Fruit fly (Drosophila melanogaster) whole organism, embryonic: ENCODE results near the gene par-6.
A peak's percentile ranks its signal among the peaks of the same experiment; 100 is the strongest.

Experiments
- Antp ChIP-seq: fragments of 200-800 bp; sonication (Bioruptor generic); optimal IDR thresholded peaks from 3 replicates; lab custom pipeline; 2016; ENCODE audit warnings: missing biosample characterization, missing genetic modification characterization
- Atf3 ChIP-seq: fragments of 200-800 bp; sonication (Bioruptor generic); optimal IDR thresholded peaks from 3 replicates; lab custom pipeline; 2016; ENCODE audit warnings: missing biosample characterization, missing genetic modification characterization
- C15 ChIP-seq: fragments of 200-800 bp; sonication (Bioruptor generic); IDR thresholded peaks from 3 replicates; pipeline ENCODE4 v1.3.6; 2022; ENCODE audit warnings: missing biosample characterization, missing genetic modification characterization
- CG10462 ChIP-seq: fragments of 200-800 bp; sonication (Bioruptor generic); optimal IDR thresholded peaks from 2 replicates; lab custom pipeline; 2016; ENCODE audit warnings: missing biosample characterization, missing genetic modification characterization
- CG10543 ChIP-seq: fragments of 200-800 bp; sonication (Bioruptor generic); optimal IDR thresholded peaks from 3 replicates; lab custom pipeline; 2017; ENCODE audit warnings: missing biosample characterization, mild to moderate bottlenecking, missing genetic modification characterization, moderate library complexity
- CG11456 ChIP-seq: fragments of 200-800 bp; sonication (Bioruptor generic); IDR thresholded peaks from 3 replicates; pipeline ENCODE4 v1.3.6; 2022; ENCODE audit warnings: missing biosample characterization, missing genetic modification characterization
- CG12219 ChIP-seq: fragments of 200-800 bp; sonication (Bioruptor generic); optimal IDR thresholded peaks from 3 replicates; lab custom pipeline; 2018; ENCODE audit warnings: missing biosample characterization, mild to moderate bottlenecking, missing genetic modification characterization
- CG13624 ChIP-seq: fragments of 200-800 bp; sonication (Bioruptor generic); optimal IDR thresholded peaks from 2 replicates; lab custom pipeline; 2016; ENCODE audit warnings: missing biosample characterization, missing genetic modification characterization
- CG14014 ChIP-seq: fragments of 200-800 bp; sonication (Bioruptor generic); IDR thresholded peaks from 2 replicates; pipeline ENCODE4 v1.3.6; 2022; ENCODE audit warnings: missing biosample characterization, missing genetic modification characterization
- CG14965 ChIP-seq: fragments of 200-800 bp; sonication (Bioruptor generic); optimal IDR thresholded peaks from 2 replicates; lab custom pipeline; 2016; ENCODE audit warnings: missing biosample characterization, missing genetic modification characterization, borderline replicate concordance
- CG15011 ChIP-seq: fragments of 200-800 bp; sonication (Bioruptor generic); optimal IDR thresholded peaks from 3 replicates; lab custom pipeline; 2018; ENCODE audit warnings: missing biosample characterization, mild to moderate bottlenecking, missing genetic modification characterization
- CG15514 ChIP-seq: fragments of 200-800 bp; sonication (Bioruptor generic); optimal IDR thresholded peaks from 3 replicates; lab custom pipeline; 2017; ENCODE audit warnings: missing biosample characterization, missing genetic modification characterization, mild to moderate bottlenecking, moderate library complexity, missing genetic modification reagents
- CG16779 ChIP-seq: fragments of 200-800 bp; sonication (Bioruptor generic); IDR thresholded peaks from 2 replicates; pipeline ENCODE4 v1.3.6; 2022; ENCODE audit warnings: missing biosample characterization, missing genetic modification characterization
- CG17328 ChIP-seq: fragments of 200-800 bp; sonication (Bioruptor generic); IDR thresholded peaks from 2 replicates; pipeline ENCODE4 v1.3.6; 2022; ENCODE audit warnings: missing biosample characterization, missing genetic modification characterization
- CG18764 ChIP-seq: fragments of 200-800 bp; sonication (Bioruptor generic); optimal IDR thresholded peaks from 3 replicates; lab custom pipeline; 2016; ENCODE audit warnings: missing biosample characterization, missing genetic modification characterization
- CG2116 ChIP-seq: fragments of 200-800 bp; sonication (Bioruptor generic); optimal IDR thresholded peaks from 3 replicates; lab custom pipeline; 2018; ENCODE audit warnings: missing biosample characterization, mild to moderate bottlenecking, missing genetic modification characterization
- CG30403 ChIP-seq: fragments of 200-800 bp; sonication (Bioruptor generic); optimal IDR thresholded peaks from 3 replicates; lab custom pipeline; 2016; ENCODE audit warnings: missing biosample characterization, missing genetic modification characterization
- CG32767 ChIP-seq: fragments of 200-800 bp; sonication (Bioruptor generic); IDR thresholded peaks from 2 replicates; pipeline ENCODE4 v1.3.6; 2022; ENCODE audit warnings: missing biosample characterization, missing genetic modification characterization
- CG33213 ChIP-seq: fragments of 200-800 bp; sonication (Bioruptor generic); optimal IDR thresholded peaks from 3 replicates; lab custom pipeline; 2016; ENCODE audit warnings: missing biosample characterization, missing genetic modification characterization
- CG4360 ChIP-seq: fragments of 200-800 bp; sonication (Bioruptor generic); IDR thresholded peaks from 2 replicates; pipeline ENCODE4 v1.3.6; 2022; ENCODE audit warnings: missing biosample characterization, missing genetic modification characterization
- CG4854 ChIP-seq: fragments of 200-800 bp; sonication (Bioruptor generic); optimal IDR thresholded peaks from 2 replicates; lab custom pipeline; 2016; ENCODE audit warnings: missing biosample characterization, missing genetic modification characterization, inconsistent platforms
- CG7745 ChIP-seq: fragments of 200-800 bp; sonication (Bioruptor generic); optimal IDR thresholded peaks from 2 replicates; lab custom pipeline; 2018; ENCODE audit warnings: missing biosample characterization, mild to moderate bottlenecking, missing genetic modification characterization, moderate library complexity
- CG9609 ChIP-seq: fragments of 200-800 bp; sonication (Bioruptor generic); optimal IDR thresholded peaks from 3 replicates; lab custom pipeline; 2016; ENCODE audit warnings: missing biosample characterization, missing genetic modification characterization
- Doc2 ChIP-seq: fragments of 200-800 bp; sonication (Bioruptor generic); IDR thresholded peaks from 2 replicates; pipeline ENCODE4 v1.3.6; 2022; ENCODE audit warnings: missing biosample characterization, missing genetic modification characterization
- H2.0 ChIP-seq: fragments of 200-800 bp; sonication (Bioruptor generic); IDR thresholded peaks from 2 replicates; pipeline ENCODE4 v1.3.6; 2022; ENCODE audit warnings: missing biosample characterization, missing genetic modification characterization
- HLHmδ ChIP-seq: fragments of 200-800 bp; sonication (Bioruptor generic); optimal IDR thresholded peaks from 2 replicates; lab custom pipeline; 2018; ENCODE audit warnings: missing biosample characterization, mild to moderate bottlenecking, missing genetic modification characterization, moderate library complexity
- Hmx ChIP-seq: fragments of 200-800 bp; sonication (Bioruptor generic); optimal IDR thresholded peaks from 2 replicates; lab custom pipeline; 2016; ENCODE audit warnings: missing biosample characterization, missing genetic modification characterization
- Hr39 ChIP-seq: fragments of >200 bp; optimal IDR thresholded peaks from 2 replicates; lab custom pipeline; 2017
- Hr51 ChIP-seq, 2 experiments: fragments of 200-800 bp; sonication (Bioruptor generic); optimal IDR thresholded peaks; 2 replicates in 1 of 2; 3 replicates in 1 of 2; lab custom pipeline; 2016 to 2018; ENCODE audit warnings: missing biosample characterization in 2 of 2, missing genetic modification characterization in 2 of 2, mild to moderate bottlenecking in 1 of 2, moderate library complexity in 1 of 2
- Kr ChIP-seq: fragments of 200-800 bp; sonication (Bioruptor generic); optimal IDR thresholded peaks from 2 replicates; lab custom pipeline; 2017; ENCODE audit warnings: missing biosample characterization, mild to moderate bottlenecking, missing genetic modification characterization
- MESR4 ChIP-seq: fragments of 200-800 bp; sonication (Bioruptor generic); optimal IDR thresholded peaks from 2 replicates; lab custom pipeline; 2018; ENCODE audit warnings: missing biosample characterization, mild to moderate bottlenecking, missing genetic modification characterization, moderate library complexity
- Meics ChIP-seq: fragments of 200-800 bp; sonication (Bioruptor generic); optimal IDR thresholded peaks from 2 replicates; lab custom pipeline; 2017; ENCODE audit warnings: missing biosample characterization, mild to moderate bottlenecking, missing genetic modification characterization
- Nf-YC ChIP-seq: fragments of 200-800 bp; optimal IDR thresholded peaks from 3 replicates; lab custom pipeline; 2019; ENCODE audit warnings: missing biosample characterization, mild to moderate bottlenecking, missing genetic modification characterization, moderate library complexity
- amos ChIP-seq: fragments of 200-800 bp; sonication (Bioruptor generic); IDR thresholded peaks from 2 replicates; pipeline ENCODE4 v1.3.6; 2022; ENCODE audit warnings: missing biosample characterization, missing genetic modification characterization; ENCODE audit not compliant: partially characterized antibody
- cas ChIP-seq: fragments of 200-800 bp; sonication (Bioruptor generic); IDR thresholded peaks from 2 replicates; pipeline ENCODE4 v1.3.6; 2022; ENCODE audit warnings: missing biosample characterization, missing genetic modification characterization
- disco-r ChIP-seq: fragments of 200-800 bp; sonication (Bioruptor generic); optimal IDR thresholded peaks from 2 replicates; lab custom pipeline; 2016; ENCODE audit warnings: missing biosample characterization, missing genetic modification characterization
- fu2 ChIP-seq: fragments of 200-800 bp; sonication (Bioruptor generic); optimal IDR thresholded peaks from 2 replicates; lab custom pipeline; 2016; ENCODE audit warnings: missing biosample characterization, missing genetic modification characterization
- ken ChIP-seq: fragments of 200-800 bp; sonication (Bioruptor generic); IDR thresholded peaks from 3 replicates; pipeline ENCODE4 v1.3.6; 2022; ENCODE audit warnings: missing biosample characterization, missing genetic modification characterization
- lov ChIP-seq, 2 experiments: fragments of 200-800 bp in 1 of 2; fragments of >200 bp in 1 of 2; sonication (Bioruptor generic) in 1 of 2; IDR thresholded peaks in 1 of 2; optimal IDR thresholded peaks in 1 of 2; 2 replicates in 1 of 2; 3 replicates in 1 of 2; pipeline versions ENCODE4 v1.3.6 to Lab custom; 2017 to 2022; ENCODE audit warnings: missing biosample characterization in 1 of 2, missing genetic modification characterization in 1 of 2
- nerfin-1 ChIP-seq: fragments of 200-800 bp; sonication (Bioruptor generic); optimal IDR thresholded peaks from 3 replicates; lab custom pipeline; 2019; ENCODE audit warnings: missing biosample characterization, mild to moderate bottlenecking, missing genetic modification characterization, moderate library complexity
- onecut ChIP-seq: fragments of 200-800 bp; sonication (Bioruptor generic); IDR thresholded peaks from 2 replicates; pipeline ENCODE4 v1.3.6; 2022; ENCODE audit warnings: missing biosample characterization, missing genetic modification characterization
- peb ChIP-seq: fragments of 200-800 bp; sonication (Bioruptor generic); IDR thresholded peaks from 2 replicates; pipeline ENCODE4 v1.3.6; 2022; ENCODE audit warnings: missing biosample characterization, missing genetic modification characterization
- pnt ChIP-seq: fragments of 200-800 bp; sonication (Bioruptor generic); optimal IDR thresholded peaks from 3 replicates; lab custom pipeline; 2016; ENCODE audit warnings: missing biosample characterization, missing genetic modification characterization
- row ChIP-seq: fragments of 200-800 bp; sonication (Bioruptor generic); IDR thresholded peaks from 3 replicates; pipeline ENCODE4 v1.3.6; 2022; ENCODE audit warnings: missing biosample characterization, missing genetic modification characterization
- run ChIP-seq: fragments of 200-800 bp; sonication (Bioruptor generic); optimal IDR thresholded peaks from 3 replicates; lab custom pipeline; 2018; ENCODE audit warnings: missing biosample characterization, mild to moderate bottlenecking, missing genetic modification characterization
- sc ChIP-seq, 3 experiments: fragments of >200 bp in 2 of 3; fragments of 200-800 bp in 1 of 3; sonication (Bioruptor generic) in 1 of 3; optimal IDR thresholded peaks; 2 replicates in 2 of 3; 3 replicates in 1 of 3; lab custom pipeline; 2017; ENCODE audit warnings: mild to moderate bottlenecking in 1 of 3, missing biosample characterization in 1 of 3, missing genetic modification characterization in 1 of 3, missing genetic modification reagents in 1 of 3
- schlank ChIP-seq: fragments of 200-800 bp; sonication (Bioruptor generic); optimal IDR thresholded peaks from 2 replicates; lab custom pipeline; 2018; ENCODE audit warnings: missing biosample characterization, mild to moderate bottlenecking, missing genetic modification characterization
- sima ChIP-seq: fragments of 200-800 bp; sonication (Bioruptor generic); optimal IDR thresholded peaks from 2 replicates; lab custom pipeline; 2016; ENCODE audit warnings: missing biosample characterization, missing genetic modification characterization
- slou ChIP-seq: fragments of 200-800 bp; sonication (Bioruptor generic); optimal IDR thresholded peaks from 3 replicates; lab custom pipeline; 2016; ENCODE audit warnings: missing biosample characterization, missing genetic modification characterization
- slp2 ChIP-seq: fragments of 200-800 bp; sonication (Bioruptor generic); optimal IDR thresholded peaks from 2 replicates; lab custom pipeline; 2016; ENCODE audit warnings: missing biosample characterization, missing genetic modification characterization
- vnd ChIP-seq: fragments of 200-800 bp; sonication (Bioruptor generic); IDR thresholded peaks from 3 replicates; pipeline ENCODE4 v1.3.6; 2022; ENCODE audit warnings: missing biosample characterization, missing genetic modification characterization; ENCODE audit not compliant: partially characterized antibody

Gene par-6

DNA sequence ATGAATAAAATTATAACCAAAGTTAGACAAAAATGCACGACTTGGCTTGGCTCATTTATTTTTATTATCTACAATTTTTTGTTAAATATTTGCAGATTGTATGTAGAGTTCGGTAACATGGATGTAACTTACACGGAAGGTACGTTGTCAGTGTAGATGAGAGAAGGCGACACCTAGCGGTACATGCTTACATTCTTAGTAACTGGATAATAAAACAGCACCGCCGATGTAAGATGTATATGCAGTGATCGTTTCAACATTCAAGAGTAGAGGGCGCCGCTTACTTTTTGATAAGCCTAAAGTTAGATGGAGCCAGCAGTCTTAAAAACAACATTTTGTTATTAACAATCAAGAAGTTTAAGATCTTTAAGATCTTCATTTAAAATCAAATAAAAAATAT, 48.5 kb downstream of the par-6 start (continued):
- no peak for TF ChIP-seq CG15514 (GFP tag; lab: Kevin White, UChicago)
- TF ChIP-seq slou: peak; percentile 15
- peak; percentile 50 for TF ChIP-seq Nf-YC (tag; lab: Kevin White, UChicago)
- TF ChIP-seq disco-r (GFP tag; lab: Kevin White, UChicago): no peak
- TF ChIP-seq fu2 (GFP tag; lab: Kevin White, UChicago): peak; percentile 15
- TF ChIP-seq ken (GFP tag; lab: Robert Waterston, UW): peak; percentile 62; the same call in 2 of the 3 replicates
- TF ChIP-seq C15 (GFP tag; lab: Robert Waterston, UW): no peak
- TF ChIP-seq CG4854 (GFP tag; lab: Kevin White, UChicago): no peak
- no peak for TF ChIP-seq vnd (GFP tag; lab: Robert Waterston, UW)
- TF ChIP-seq Doc2 (GFP tag; lab: Robert Waterston, UW): no peak
- TF ChIP-seq cas (GFP tag; lab: Robert Waterston, UW): no peak
- no peak for TF ChIP-seq CG4360 (GFP tag; lab: Robert Waterston, UW)
- peak; percentile 6 for TF ChIP-seq Meics
- TF ChIP-seq CG16779 (GFP tag; lab: Robert Waterston, UW): no peak
- peak; percentile 54 for TF ChIP-seq pnt (GFP tag; lab: Kevin White, UChicago)
- 0 out of 3 replicates have a peak, but pooled peaks have one; percentile 13 for TF ChIP-seq row (GFP tag; lab: Robert Waterston, UW)
- TF ChIP-seq CG30403: peak; percentile 65
- TF ChIP-seq sc (optimal IDR thresholded peaks at IDR 0.05; lab: Kevin White, UChicago): no peak
- TF ChIP-seq sc (GFP tag; optimal IDR thresholded peaks at IDR 0.05; lab: Kevin White, UChicago): no peak
- TF ChIP-seq CG18764 (GFP tag; lab: Kevin White, UChicago): no peak
- no peak for TF ChIP-seq run (tag; lab: Kevin White, UChicago)
- no peak for TF ChIP-seq CG12219 (GFP tag; lab: Kevin White, UChicago)
- TF ChIP-seq CG14014 (GFP tag; lab: Robert Waterston, UW): no peak
- TF ChIP-seq CG14965 (GFP tag; lab: Kevin White, UChicago): no peak
- TF ChIP-seq CG32767 (GFP tag; lab: Robert Waterston, UW): no peak
- no peak for TF ChIP-seq slp2
- TF ChIP-seq nerfin-1 (tag; lab: Kevin White, UChicago): no peak
- no peak for TF ChIP-seq CG10543
- TF ChIP-seq CG15011 (GFP tag; lab: Kevin White, UChicago): no peak
- peak; percentile 75 for TF ChIP-seq amos
- TF ChIP-seq onecut (GFP tag; lab: Robert Waterston, UW): no peak
- peak; percentile 87 for TF ChIP-seq CG11456 (GFP tag; lab: Robert Waterston, UW)
- no peak for TF ChIP-seq schlank (tag; lab: Kevin White, UChicago)
- TF ChIP-seq HLHmδ (GFP tag; lab: Kevin White, UChicago): no peak
- no peak for TF ChIP-seq CG2116 (GFP tag; lab: Kevin White, UChicago)
- TF ChIP-seq Kr (GFP tag; lab: Kevin White, UChicago): no peak
- no peak for TF ChIP-seq MESR4 (GFP tag; lab: Kevin White, UChicago)
- no peak for TF ChIP-seq CG7745 (tag; lab: Kevin White, UChicago)
- peak in 1 of 2 experiments; percentile 40 for TF ChIP-seq Hr51 (GFP tag; optimal IDR thresholded peaks at IDR 0.05; lab: Kevin White, UChicago)
- TF ChIP-seq H2.0 (GFP tag; lab: Robert Waterston, UW): peak; percentile 39; the same call in 1 of the 2 replicates
- TF ChIP-seq Antp (GFP tag; lab: Kevin White, UChicago): peak; percentile 54
- TF ChIP-seq Hr39: no peak
- TF ChIP-seq sima: no peak
- peak; percentile 38 for TF ChIP-seq CG13624
- no peak for TF ChIP-seq peb (GFP tag; lab: Robert Waterston, UW)
- no peak for TF ChIP-seq lov (optimal IDR thresholded peaks at IDR 0.05; lab: Kevin White, UChicago)
- 0 out of 3 replicates have a peak, but pooled peaks have one; percentile 36 for TF ChIP-seq lov (GFP tag; IDR thresholded peaks at IDR 0.05; lab: Robert Waterston, UW)
- TF ChIP-seq Atf3 (GFP tag; lab: Kevin White, UChicago): no peak
- TF ChIP-seq CG10462 (GFP tag; lab: Kevin White, UChicago): no peak
- TF ChIP-seq CG17328 (GFP tag; lab: Robert Waterston, UW): no peak
- TF ChIP-seq CG33213 (GFP tag; lab: Kevin White, UChicago): peak; percentile 52
- no peak for TF ChIP-seq Hmx
- peak; percentile 39 for TF ChIP-seq CG9609 (GFP tag; lab: Kevin White, UChicago)
